Worm (Caenorhabditis elegans) whole organism, late embryonic: Measurements from ENCODE around the gene nrx-1.

Experiments
- C08G9.2 ChIP-seq: sonication (generic microtip); optimal IDR thresholded peaks from 2 replicates; lab custom pipeline; 2016; ENCODE audit warnings: mild to moderate bottlenecking, missing genetic modification characterization, moderate library complexity, missing compliant biosample characterization
- F13H6.1 ChIP-seq: sonication (generic microtip); optimal IDR thresholded peaks from 2 replicates; lab custom pipeline; 2016; ENCODE audit warnings: missing genetic modification characterization, missing compliant biosample characterization
- K02D7.2 ChIP-seq: sonication (generic microtip); optimal IDR thresholded peaks from 2 replicates; lab custom pipeline; 2017; ENCODE audit warnings: mild to moderate bottlenecking, missing genetic modification characterization, missing compliant biosample characterization
- ahr-1 ChIP-seq: sonication (generic microtip); optimal IDR thresholded peaks from 2 replicates; lab custom pipeline; 2016; ENCODE audit warnings: missing genetic modification characterization, missing compliant biosample characterization
- ama-1 ChIP-seq: fragments of 150-350 bp; optimal IDR thresholded peaks from 2 replicates; lab custom pipeline; 2014
- ceh-14 ChIP-seq: sonication (generic microtip); optimal IDR thresholded peaks from 2 replicates; lab custom pipeline; 2016; ENCODE audit warnings: missing genotype, missing genetic modification characterization, missing compliant biosample characterization
- ceh-18 ChIP-seq: sonication (generic microtip); optimal IDR thresholded peaks from 2 replicates; lab custom pipeline; 2016; ENCODE audit warnings: missing genetic modification characterization, missing compliant biosample characterization
- ceh-19 ChIP-seq: fragments of 200-800 bp; sonication (Bioruptor generic); optimal IDR thresholded peaks from 2 replicates; lab custom pipeline; 2018; ENCODE audit warnings: mild to moderate bottlenecking, missing genetic modification characterization, missing compliant biosample characterization
- ceh-2 ChIP-seq: sonication (generic microtip); optimal IDR thresholded peaks from 2 replicates; lab custom pipeline; 2016; ENCODE audit warnings: missing genotype, missing genetic modification characterization, missing compliant biosample characterization
- ceh-24 ChIP-seq: sonication (generic microtip); optimal IDR thresholded peaks from 2 replicates; lab custom pipeline; 2016; ENCODE audit warnings: mild to moderate bottlenecking, missing genetic modification characterization, missing compliant biosample characterization
- ceh-31 ChIP-seq: sonication (generic microtip); optimal IDR thresholded peaks from 2 replicates; lab custom pipeline; 2016; ENCODE audit warnings: missing genetic modification characterization, missing compliant biosample characterization
- ceh-34 ChIP-seq: sonication (generic microtip); optimal IDR thresholded peaks from 2 replicates; lab custom pipeline; 2016; ENCODE audit warnings: mild to moderate bottlenecking, missing genetic modification characterization, missing compliant biosample characterization
- ceh-48 ChIP-seq: sonication (generic microtip); optimal IDR thresholded peaks from 2 replicates; lab custom pipeline; 2016; ENCODE audit warnings: missing genetic modification characterization, inconsistent platforms, missing compliant biosample characterization
- ceh-9 ChIP-seq: sonication (generic microtip); optimal IDR thresholded peaks from 2 replicates; lab custom pipeline; 2016; ENCODE audit warnings: mild to moderate bottlenecking, missing genetic modification characterization, inconsistent platforms, missing compliant biosample characterization
- che-1 ChIP-seq: sonication (generic microtip); optimal IDR thresholded peaks from 2 replicates; lab custom pipeline; 2016; ENCODE audit warnings: mild to moderate bottlenecking, missing genetic modification characterization, missing compliant biosample characterization
- dmd-4 ChIP-seq: sonication (generic microtip); optimal IDR thresholded peaks from 2 replicates; lab custom pipeline; 2016; ENCODE audit warnings: borderline replicate concordance, missing genetic modification characterization, missing compliant biosample characterization
- elt-4 ChIP-seq: sonication (generic microtip); optimal IDR thresholded peaks from 2 replicates; lab custom pipeline; 2016; ENCODE audit warnings: missing genetic modification characterization, missing compliant biosample characterization
- fkh-6 ChIP-seq: sonication (generic microtip); optimal IDR thresholded peaks from 2 replicates; lab custom pipeline; 2016; ENCODE audit warnings: missing genetic modification characterization, missing compliant biosample characterization
- hlh-13 ChIP-seq: fragments of 200-800 bp; sonication (Bioruptor generic); optimal IDR thresholded peaks from 2 replicates; lab custom pipeline; 2018; ENCODE audit warnings: mild to moderate bottlenecking, missing genetic modification characterization, missing compliant biosample characterization
- hlh-15 ChIP-seq: sonication (generic microtip); optimal IDR thresholded peaks from 2 replicates; lab custom pipeline; 2016; ENCODE audit warnings: missing genetic modification characterization, missing compliant biosample characterization
- hlh-30 ChIP-seq: sonication (generic microtip); optimal IDR thresholded peaks from 2 replicates; lab custom pipeline; 2017; ENCODE audit warnings: antibody characterized with exemption, missing genetic modification characterization, missing compliant biosample characterization; ENCODE audit not compliant: insufficient read depth
- hlh-8 ChIP-seq: sonication (generic microtip); optimal IDR thresholded peaks from 2 replicates; lab custom pipeline; 2016; ENCODE audit warnings: missing genotype, missing genetic modification characterization, missing compliant biosample characterization
- lim-6 ChIP-seq: sonication (generic microtip); optimal IDR thresholded peaks from 2 replicates; lab custom pipeline; 2016; ENCODE audit warnings: missing genetic modification characterization, missing compliant biosample characterization
- nfya-1 ChIP-seq: sonication (generic microtip); optimal IDR thresholded peaks from 2 replicates; lab custom pipeline; 2017; ENCODE audit warnings: missing genetic modification characterization, mild to moderate bottlenecking, missing compliant biosample characterization, antibody characterized with exemption, moderate library complexity
- npax-4 ChIP-seq: sonication (generic microtip); optimal IDR thresholded peaks from 2 replicates; lab custom pipeline; 2016; ENCODE audit warnings: missing genetic modification characterization, missing compliant biosample characterization
- odd-2 ChIP-seq: sonication (generic microtip); optimal IDR thresholded peaks from 2 replicates; lab custom pipeline; 2017; ENCODE audit warnings: antibody characterized with exemption, mild to moderate bottlenecking, missing genetic modification characterization, missing compliant biosample characterization
- pag-3 ChIP-seq: sonication (generic microtip); optimal IDR thresholded peaks from 2 replicates; lab custom pipeline; 2016; ENCODE audit warnings: missing compliant biosample characterization, missing genetic modification characterization, borderline replicate concordance
- pax-1 ChIP-seq: fragments of 150-350 bp; optimal IDR thresholded peaks from 2 replicates; lab custom pipeline; 2014; ENCODE audit warnings: missing biosample characterization, missing genetic modification characterization
- pqm-1 ChIP-seq: sonication (generic microtip); optimal IDR thresholded peaks from 2 replicates; lab custom pipeline; 2016; ENCODE audit warnings: missing genetic modification characterization, missing compliant biosample characterization
- pros-1 ChIP-seq: fragments of 150-350 bp; optimal IDR thresholded peaks from 2 replicates; lab custom pipeline; 2014; ENCODE audit warnings: missing biosample characterization, missing genetic modification reagents, missing genetic modification characterization
- ref-2 ChIP-seq: sonication (generic microtip); optimal IDR thresholded peaks from 2 replicates; lab custom pipeline; 2016; ENCODE audit warnings: missing genetic modification characterization, missing compliant biosample characterization
- rnt-1 ChIP-seq: sonication (generic microtip); optimal IDR thresholded peaks from 2 replicates; lab custom pipeline; 2016; ENCODE audit warnings: missing genetic modification characterization, missing compliant biosample characterization
- syd-9 ChIP-seq: sonication (generic microtip); optimal IDR thresholded peaks from 2 replicates; lab custom pipeline; 2016; ENCODE audit warnings: mild to moderate bottlenecking, missing genetic modification characterization, moderate library complexity, missing compliant biosample characterization
- tbx-2 ChIP-seq: sonication (generic microtip); optimal IDR thresholded peaks from 2 replicates; lab custom pipeline; 2016; ENCODE audit warnings: missing genetic modification characterization, missing compliant biosample characterization
- ttx-3 ChIP-seq: sonication (generic microtip); optimal IDR thresholded peaks from 2 replicates; lab custom pipeline; 2016; ENCODE audit warnings: missing genetic modification reagents, missing genetic modification characterization, missing compliant biosample characterization
- unc-3 ChIP-seq, 2 experiments: fragments of 200-800 bp in 1 of 2; sonication (Bioruptor generic) in 1 of 2; sonication (generic microtip) in 1 of 2; conservative IDR thresholded peaks in 1 of 2; optimal IDR thresholded peaks in 1 of 2; 2 replicates each; pipeline versions ENCODE4 v1.3.6 to Lab custom; 2016 to 2022; ENCODE audit warnings: missing compliant biosample characterization in 2 of 2, missing genetic modification characterization in 2 of 2, missing genetic modification reagents in 1 of 2
- unc-42 ChIP-seq: sonication (generic microtip); optimal IDR thresholded peaks from 2 replicates; lab custom pipeline; 2016; ENCODE audit warnings: missing genotype, missing genetic modification characterization, missing compliant biosample characterization
- unc-55 ChIP-seq: sonication (generic microtip); optimal IDR thresholded peaks from 2 replicates; lab custom pipeline; 2017; ENCODE audit warnings: missing biosample characterization, missing genetic modification reagents, missing genetic modification characterization
- unc-86 ChIP-seq: sonication (generic microtip); optimal IDR thresholded peaks from 2 replicates; lab custom pipeline; 2016; ENCODE audit warnings: missing genetic modification characterization, missing compliant biosample characterization
- ztf-16 ChIP-seq: sonication (generic microtip); optimal IDR thresholded peaks from 2 replicates; lab custom pipeline; 2017; ENCODE audit warnings: missing genetic modification characterization, missing compliant biosample characterization

The nrx-1 gene

DNA sequence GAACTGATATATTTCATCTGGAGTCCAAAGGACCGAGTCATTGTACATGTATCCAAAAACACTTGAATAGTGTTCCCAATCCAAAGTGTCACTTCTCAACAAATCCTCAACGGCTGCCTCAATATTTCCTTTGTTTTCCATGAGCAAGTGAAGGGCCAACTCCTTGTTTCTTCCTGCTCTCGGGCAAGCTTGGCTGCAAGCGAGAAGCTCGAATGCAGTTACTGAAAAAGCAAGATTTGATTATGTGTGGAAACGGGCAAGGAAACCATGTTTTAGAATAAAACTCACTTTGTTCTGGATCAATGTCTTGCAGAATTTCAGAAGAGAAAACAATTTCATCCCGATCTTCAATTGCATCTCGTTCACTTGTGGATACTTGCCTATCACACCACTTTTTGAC, 29.4 kb downstream of the nrx-1 start:
- TF ChIP-seq syd-9 (tag; lab: Kevin White, UChicago) (no peak), ahr-1 (no peak), unc-42 (tag; lab: Kevin White, UChicago) (no peak), ceh-14 (tag; lab: Kevin White, UChicago) (no peak), odd-2 (tag; lab: Kevin White, UChicago) (no peak), pqm-1 (tag; lab: Kevin White, UChicago) (no peak), fkh-6 (tag; lab: Kevin White, UChicago) (no peak), elt-4 (no peak), C08G9.2 (tag; lab: Kevin White, UChicago) (no peak), ceh-34 (tag; lab: Kevin White, UChicago) (no peak), ref-2 (no peak), ztf-16 (no peak), ceh-9 (no peak), ceh-18 (no peak), ceh-19 (GFP tag; lab: Kevin White, UChicago) (no peak), ceh-31 (tag; lab: Kevin White, UChicago) (no peak), K02D7.2 (tag; lab: Kevin White, UChicago) (no peak), hlh-15 (no peak), unc-3 (GFP tag; conservative IDR thresholded peaks at IDR 0.05; lab: Robert Waterston, UW) (no peak), unc-3 (tag; optimal IDR thresholded peaks at IDR 0.05; lab: Kevin White, UChicago) (no peak)

DNA sequence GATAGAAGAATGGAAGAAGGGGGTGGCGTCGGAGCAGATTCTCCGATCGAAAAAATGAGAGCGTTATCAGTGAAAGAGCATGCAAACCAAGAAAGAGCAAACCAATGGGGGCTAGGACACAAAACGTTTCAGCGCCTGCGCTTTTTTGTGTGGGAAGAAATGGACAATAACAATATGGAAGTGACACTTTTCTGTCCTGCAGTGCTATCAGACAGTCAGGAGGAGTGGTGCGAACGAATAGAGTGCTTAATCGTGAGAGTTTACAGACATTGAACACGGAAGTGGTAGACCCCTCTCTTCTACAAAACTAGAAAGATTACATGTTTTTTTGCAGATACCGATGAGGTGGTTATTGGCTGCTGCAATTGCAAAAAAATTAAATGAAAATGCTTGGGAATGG, 30.6 kb downstream of the nrx-1 start:
- peak; percentile 35 for TF ChIP-seq pqm-1 (tag; lab: Kevin White, UChicago)
- no peak for TF ChIP-seq elt-4
- TF ChIP-seq odd-2 (tag; lab: Kevin White, UChicago), result no peak
- TF ChIP-seq, all 69 proteins: peak for 1

DNA sequence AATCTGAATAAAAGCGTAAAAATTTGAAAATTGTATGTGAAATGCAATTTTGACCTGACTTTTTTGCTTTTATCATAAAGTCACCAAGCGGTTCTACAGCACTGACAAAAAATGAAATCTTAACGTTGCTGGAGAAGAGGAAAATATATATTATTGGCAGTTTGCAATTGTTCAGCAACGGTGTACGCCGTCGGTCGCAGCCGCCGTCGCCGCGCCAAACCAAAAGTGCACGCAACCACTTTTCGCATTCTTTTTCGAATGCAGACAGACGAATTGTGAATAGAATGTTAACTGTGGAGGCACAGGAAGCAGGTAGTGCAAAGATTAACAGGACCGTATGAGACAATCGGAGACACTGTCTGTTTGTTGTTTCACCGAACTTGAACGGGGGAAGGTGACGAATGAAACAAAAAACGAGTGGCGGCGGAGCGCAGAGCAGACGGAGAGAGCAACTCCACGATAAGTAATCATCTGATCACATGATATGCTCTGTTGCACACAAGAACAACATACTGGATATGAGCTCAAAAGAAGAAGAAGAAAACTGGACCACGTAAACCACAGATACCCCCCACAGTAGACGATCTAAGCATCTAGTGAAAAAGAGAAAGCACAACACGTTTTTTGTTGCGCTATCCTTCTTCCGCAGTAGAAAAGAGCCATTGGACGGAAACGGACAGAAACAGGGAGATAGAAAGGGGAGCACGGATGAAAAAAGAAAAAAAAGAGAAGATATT, 32.3 kb downstream of the nrx-1 start:
- TF ChIP-seq unc-42 (tag; lab: Kevin White, UChicago), result peak; percentile 29
- no peak for TF ChIP-seq ceh-2
- TF ChIP-seq ceh-18, result peak; percentile 45
- TF ChIP-seq K02D7.2 (tag; lab: Kevin White, UChicago), result peak; percentile 21
- peak; percentile 27 for TF ChIP-seq hlh-30 (tag; lab: Kevin White, UChicago)

DNA sequence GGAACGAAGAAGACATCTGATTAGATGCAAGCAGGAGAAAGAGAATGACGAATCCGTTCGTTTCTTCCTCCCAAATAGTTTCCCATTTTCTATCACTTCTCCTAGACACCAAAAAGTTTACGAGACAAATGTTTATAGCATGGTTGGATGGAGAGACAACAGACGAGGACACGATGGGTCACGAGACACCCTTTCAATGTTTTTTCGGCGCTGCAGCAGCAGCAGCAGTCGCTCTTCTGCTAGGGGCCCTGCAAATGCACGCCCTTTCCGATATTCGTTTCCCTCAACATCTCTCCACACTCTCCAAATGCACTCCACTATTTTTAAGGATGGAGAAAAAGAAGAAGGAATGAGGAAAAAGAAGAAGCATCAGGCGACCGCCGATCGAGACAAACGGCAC, 33.5 kb downstream of the nrx-1 start:
- peak; percentile 25 for TF ChIP-seq ref-2
- no peak for TF ChIP-seq npax-4 (tag; lab: Kevin White, UChicago)
- peak; percentile 71 for TF ChIP-seq hlh-30 (tag; lab: Kevin White, UChicago)
- TF ChIP-seq ama-1 (lab: Kevin White, UChicago), result no peak
- TF ChIP-seq ceh-14 (tag; lab: Kevin White, UChicago), result peak; percentile 21
- TF ChIP-seq ceh-18, result peak; percentile 96
- TF ChIP-seq ahr-1, result no peak
- TF ChIP-seq che-1 (tag; lab: Kevin White, UChicago), result no peak
- no peak for TF ChIP-seq unc-3 (GFP tag; conservative IDR thresholded peaks at IDR 0.05; lab: Robert Waterston, UW)
- TF ChIP-seq unc-3 (tag; optimal IDR thresholded peaks at IDR 0.05; lab: Kevin White, UChicago), result no peak
- TF ChIP-seq ceh-48 (tag; lab: Kevin White, UChicago), result peak; percentile 32
- peak; percentile 51 for TF ChIP-seq rnt-1
- TF ChIP-seq ceh-34 (tag; lab: Kevin White, UChicago), result peak; percentile 72
- peak; percentile 57 for TF ChIP-seq nfya-1 (tag; lab: Kevin White, UChicago)
- TF ChIP-seq ceh-24 (tag; lab: Kevin White, UChicago), result no peak
- peak; percentile 11 for TF ChIP-seq unc-86 (tag; lab: Kevin White, UChicago)
- TF ChIP-seq hlh-13 (GFP tag; lab: Kevin White, UChicago), result no peak
- peak; percentile 74 for TF ChIP-seq tbx-2 (tag; lab: Kevin White, UChicago)
- TF ChIP-seq hlh-15, result no peak
- no peak for TF ChIP-seq pag-3
- no peak for TF ChIP-seq pax-1
- TF ChIP-seq ceh-19 (GFP tag; lab: Kevin White, UChicago), result peak; percentile 22
- no peak for TF ChIP-seq fkh-6 (tag; lab: Kevin White, UChicago)
- TF ChIP-seq unc-55, result peak; percentile 67
- TF ChIP-seq F13H6.1 (tag; lab: Kevin White, UChicago), result peak; percentile 37
- peak; percentile 81 for TF ChIP-seq unc-42 (tag; lab: Kevin White, UChicago)
- peak; percentile 73 for TF ChIP-seq ceh-31 (tag; lab: Kevin White, UChicago)
- TF ChIP-seq syd-9 (tag; lab: Kevin White, UChicago), result peak; percentile 3
- peak; percentile 41 for TF ChIP-seq pros-1 (tag; lab: Kevin White, UChicago)
- TF ChIP-seq lim-6 (tag; lab: Kevin White, UChicago), result no peak
- peak; percentile 60 for TF ChIP-seq dmd-4 (tag; lab: Kevin White, UChicago)
- TF ChIP-seq hlh-8 (tag; lab: Kevin White, UChicago), result peak; percentile 27
- TF ChIP-seq ttx-3 (tag; lab: Kevin White, UChicago), result no peak
